Worm (Caenorhabditis elegans): Measurements from ENCODE around the gene F11C1.9.

Gene F11C1.9

DNA sequence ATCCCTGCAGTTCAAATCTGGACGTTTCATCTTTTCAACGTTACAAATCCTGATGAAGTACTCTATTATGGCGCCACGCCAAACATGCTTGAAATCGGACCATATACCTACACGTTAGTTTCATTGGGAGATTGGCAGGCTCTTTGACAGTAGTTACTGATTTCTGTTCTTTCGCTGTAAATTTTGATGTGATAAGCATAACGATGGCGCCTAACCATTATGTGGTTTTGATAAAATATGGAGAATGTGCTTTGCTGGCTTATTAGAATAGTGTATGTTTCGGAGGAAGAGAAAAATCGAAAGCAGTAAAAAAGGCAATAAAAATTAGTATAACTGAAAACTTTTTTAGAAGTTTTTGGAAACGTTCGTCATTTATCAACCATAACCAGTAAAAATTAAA, 5.4 kb upstream of the F11C1.9 start:
- no peak for TF ChIP-seq flt-1 (GFP tag; IDR thresholded peaks at IDR 0.05)
- TF ChIP-seq ztf-29 (GFP tag; IDR thresholded peaks at IDR 0.05), result no peak
- TF ChIP-seq ztf-23 (GFP tag; IDR thresholded peaks at IDR 0.05), result no peak
- TF ChIP-seq med-1 (GFP tag; optimal IDR thresholded peaks at IDR 0.05; ENCODE audit: insufficient read depth), result no peak
- no peak for TF ChIP-seq T22C8.4 (GFP tag; IDR thresholded peaks at IDR 0.05)
- TF ChIP-seq cog-1 (tag; optimal IDR thresholded peaks at IDR 0.05), result no peak
- no peak for TF ChIP-seq tab-1 (GFP tag; IDR thresholded peaks at IDR 0.05)
- TF ChIP-seq klf-2 (GFP tag; conservative IDR thresholded peaks at IDR 0.05), result no peak

- TF ChIP-seq ref-1 (GFP tag; conservative IDR thresholded peaks at IDR 0.05) (no peak), klf-2 (GFP tag; conservative IDR thresholded peaks at IDR 0.05) (no peak), flt-1 (GFP tag; IDR thresholded peaks at IDR 0.05) (no peak), med-1 (GFP tag; optimal IDR thresholded peaks at IDR 0.05; ENCODE audit: insufficient read depth) (no peak), T22C8.4 (GFP tag; IDR thresholded peaks at IDR 0.05) (no peak), tab-1 (GFP tag; IDR thresholded peaks at IDR 0.05) (no peak), ztf-29 (GFP tag; IDR thresholded peaks at IDR 0.05) (no peak), ztf-23 (GFP tag; IDR thresholded peaks at IDR 0.05) (no peak), cog-1 (tag; optimal IDR thresholded peaks at IDR 0.05) (no peak)
Observed at ce11 chrX:12981393-12981792, 4.0 kb upstream of the F11C1.9 start, which contains the start of gene scav-4. Gene scav-4 (plus strand): TSS chrX:12981775.

- TF ChIP-seq flt-1 (GFP tag; IDR thresholded peaks at IDR 0.05) (no peak), ztf-29 (GFP tag; IDR thresholded peaks at IDR 0.05) (no peak), tab-1 (GFP tag; IDR thresholded peaks at IDR 0.05) (no peak), cog-1 (tag; optimal IDR thresholded peaks at IDR 0.05) (no peak), klf-2 (GFP tag; conservative IDR thresholded peaks at IDR 0.05) (no peak), T22C8.4 (GFP tag; IDR thresholded peaks at IDR 0.05) (no peak), med-1 (GFP tag; optimal IDR thresholded peaks at IDR 0.05; ENCODE audit: insufficient read depth) (no peak), ztf-23 (GFP tag; IDR thresholded peaks at IDR 0.05) (no peak), ref-1 (GFP tag; conservative IDR thresholded peaks at IDR 0.05) (no peak)
Observed at ce11 chrX:12979747-12980146, 2.4 kb upstream of the F11C1.9 start.

- no peak for TF ChIP-seq ztf-29 (GFP tag; IDR thresholded peaks at IDR 0.05)
- no peak for TF ChIP-seq ztf-23 (GFP tag; IDR thresholded peaks at IDR 0.05)
- no peak for TF ChIP-seq tab-1 (GFP tag; IDR thresholded peaks at IDR 0.05)
- TF ChIP-seq klf-2 (GFP tag; conservative IDR thresholded peaks at IDR 0.05), result no peak
- TF ChIP-seq med-1 (GFP tag; optimal IDR thresholded peaks at IDR 0.05; ENCODE audit: insufficient read depth), result no peak
- TF ChIP-seq flt-1 (GFP tag; IDR thresholded peaks at IDR 0.05), result no peak
Observed at ce11 chrX:12978569-12978968, 1.2 kb upstream of the F11C1.9 start.

DNA sequence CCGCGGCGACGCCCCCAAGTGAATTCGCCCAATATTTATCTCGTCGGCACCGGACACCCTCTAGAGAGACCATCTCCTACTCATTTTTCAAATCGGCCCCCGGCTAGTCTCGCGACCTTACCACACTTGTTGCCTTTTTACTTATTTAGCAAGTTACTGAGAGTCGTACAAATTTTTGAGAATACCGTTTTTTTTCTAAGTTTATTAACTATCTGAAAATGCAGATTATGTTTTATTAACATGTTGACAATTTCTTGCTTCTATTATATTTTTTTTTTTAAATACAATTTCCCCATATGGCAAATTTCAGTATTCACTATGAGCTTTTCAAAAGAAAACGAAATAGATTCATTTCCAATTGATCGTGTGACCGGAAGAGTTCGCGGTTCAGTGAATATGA, 577 bp downstream of the F11C1.9 start, which contains the start of the genes F11C1.4 and F11C1.10:
TSS of gene F11C1.4 (plus strand) at position 301 of the 400 bp plus-strand sequence.
TSS of gene F11C1.10 (plus strand) at position 309 of the 400 bp plus-strand sequence.
- TF ChIP-seq flt-1 (GFP tag; IDR thresholded peaks at IDR 0.05) (no peak), ztf-29 (GFP tag; IDR thresholded peaks at IDR 0.05) (no peak), klf-2 (GFP tag; conservative IDR thresholded peaks at IDR 0.05) (no peak), tab-1 (GFP tag; IDR thresholded peaks at IDR 0.05) (no peak), ref-1 (GFP tag; conservative IDR thresholded peaks at IDR 0.05) (no peak), med-1 (GFP tag; optimal IDR thresholded peaks at IDR 0.05; ENCODE audit: insufficient read depth) (no peak), T22C8.4 (GFP tag; IDR thresholded peaks at IDR 0.05) (no peak), ztf-23 (GFP tag; IDR thresholded peaks at IDR 0.05) (no peak), cog-1 (tag; optimal IDR thresholded peaks at IDR 0.05) (no peak)

DNA sequence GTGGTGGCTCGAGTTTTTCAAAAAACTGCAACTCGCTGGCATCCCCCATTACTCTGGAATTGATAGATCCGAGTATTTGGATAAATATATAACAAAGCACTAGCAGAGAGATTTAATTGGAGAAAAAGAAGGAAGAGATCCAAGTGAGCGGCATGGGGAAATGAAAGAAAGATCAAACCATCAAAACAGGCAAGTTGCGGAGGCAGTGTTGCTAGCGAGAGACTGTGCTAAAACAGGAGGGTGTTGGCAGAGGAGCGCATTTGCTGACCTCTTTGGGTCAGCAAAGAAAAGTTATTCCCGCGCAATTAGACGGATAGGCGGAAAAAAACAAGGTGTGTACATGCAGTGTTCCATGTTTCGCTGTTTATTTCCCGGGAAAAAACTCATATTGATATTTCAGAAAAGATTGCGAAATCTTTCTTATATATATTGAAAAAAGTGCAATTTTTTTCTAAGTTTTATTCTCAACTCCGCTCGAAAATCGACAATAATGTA, 1.7 kb downstream of the F11C1.9 start, which contains the start of gene ppk-3:
TSS of gene ppk-3 (minus strand) at position 51 of the 495 bp plus-strand sequence.
- TF ChIP-seq T22C8.4 (GFP tag; IDR thresholded peaks at IDR 0.05) (no peak), cog-1 (tag; optimal IDR thresholded peaks at IDR 0.05) (peak; percentile 33)

DNA sequence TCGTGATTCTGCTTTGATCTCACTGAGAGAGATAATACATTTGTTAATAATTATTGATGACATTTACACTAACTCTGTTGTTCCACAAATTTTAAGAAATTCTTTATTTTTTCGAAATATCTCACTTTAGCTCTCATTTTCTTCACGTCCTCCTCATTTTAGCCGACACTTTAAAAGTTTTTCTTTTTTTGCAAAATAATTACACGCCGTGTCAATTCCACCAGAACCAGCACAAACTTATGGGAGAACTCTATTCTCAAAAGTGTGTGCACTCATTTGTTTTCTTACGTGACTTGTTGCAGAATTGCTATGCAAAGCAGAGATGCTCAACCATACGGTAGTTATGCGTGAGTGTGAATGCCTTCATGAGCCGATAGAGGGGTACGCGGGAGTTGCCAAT, 12.2 kb downstream of the F11C1.9 start, which contains the start of gene frpr-2:
TSS of gene frpr-2 (plus strand) at position 301 of the 400 bp plus-strand sequence.
- TF ChIP-seq ztf-23 (GFP tag; IDR thresholded peaks at IDR 0.05), result no peak
- no peak for TF ChIP-seq med-1 (GFP tag; optimal IDR thresholded peaks at IDR 0.05; ENCODE audit: insufficient read depth)
- no peak for TF ChIP-seq klf-2 (GFP tag; conservative IDR thresholded peaks at IDR 0.05)
- no peak for TF ChIP-seq cog-1 (tag; optimal IDR thresholded peaks at IDR 0.05)
- no peak for TF ChIP-seq ztf-29 (GFP tag; IDR thresholded peaks at IDR 0.05)
- no peak for TF ChIP-seq flt-1 (GFP tag; IDR thresholded peaks at IDR 0.05)
- no peak for TF ChIP-seq tab-1 (GFP tag; IDR thresholded peaks at IDR 0.05)
- no peak for TF ChIP-seq T22C8.4 (GFP tag; IDR thresholded peaks at IDR 0.05)
- TF ChIP-seq ref-1 (GFP tag; conservative IDR thresholded peaks at IDR 0.05), result no peak

DNA sequence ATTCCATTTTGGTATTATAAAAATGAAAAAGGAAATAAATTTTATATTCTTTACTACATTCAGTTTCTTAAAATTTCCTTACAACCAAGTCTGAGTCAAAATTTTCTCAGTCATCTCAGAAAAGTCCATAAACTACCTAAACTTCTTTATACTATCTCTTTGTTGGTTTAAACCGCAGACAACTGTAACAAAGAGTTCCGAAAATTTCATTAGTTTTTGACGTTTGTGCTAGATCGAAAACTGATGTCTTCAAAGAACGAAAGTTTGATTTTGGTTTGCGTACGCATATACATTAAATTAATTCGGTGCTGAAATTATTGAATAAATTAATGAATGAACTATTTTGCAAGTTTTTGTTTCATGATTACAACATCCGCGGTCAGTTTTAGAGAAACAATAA, 18.5 kb downstream of the F11C1.9 start:
- TF ChIP-seq tab-1 (GFP tag; IDR thresholded peaks at IDR 0.05) (no peak), ztf-23 (GFP tag; IDR thresholded peaks at IDR 0.05) (no peak), T22C8.4 (GFP tag; IDR thresholded peaks at IDR 0.05) (no peak), ref-1 (GFP tag; conservative IDR thresholded peaks at IDR 0.05) (no peak), klf-2 (GFP tag; conservative IDR thresholded peaks at IDR 0.05) (no peak), cog-1 (tag; optimal IDR thresholded peaks at IDR 0.05) (no peak), med-1 (GFP tag; optimal IDR thresholded peaks at IDR 0.05; ENCODE audit: insufficient read depth) (no peak), ztf-29 (GFP tag; IDR thresholded peaks at IDR 0.05) (no peak), flt-1 (GFP tag; IDR thresholded peaks at IDR 0.05) (no peak)

ce11 chrX:12951175-12951574, 26.2 kb downstream of the F11C1.9 start:
- TF ChIP-seq T22C8.4 (GFP tag; IDR thresholded peaks at IDR 0.05) (no peak), klf-2 (GFP tag; conservative IDR thresholded peaks at IDR 0.05) (no peak), ref-1 (GFP tag; conservative IDR thresholded peaks at IDR 0.05) (no peak), ztf-29 (GFP tag; IDR thresholded peaks at IDR 0.05) (no peak), ztf-23 (GFP tag; IDR thresholded peaks at IDR 0.05) (no peak), cog-1 (tag; optimal IDR thresholded peaks at IDR 0.05) (no peak), med-1 (GFP tag; optimal IDR thresholded peaks at IDR 0.05; ENCODE audit: insufficient read depth) (no peak), flt-1 (GFP tag; IDR thresholded peaks at IDR 0.05) (no peak), tab-1 (GFP tag; IDR thresholded peaks at IDR 0.05) (no peak)

DNA sequence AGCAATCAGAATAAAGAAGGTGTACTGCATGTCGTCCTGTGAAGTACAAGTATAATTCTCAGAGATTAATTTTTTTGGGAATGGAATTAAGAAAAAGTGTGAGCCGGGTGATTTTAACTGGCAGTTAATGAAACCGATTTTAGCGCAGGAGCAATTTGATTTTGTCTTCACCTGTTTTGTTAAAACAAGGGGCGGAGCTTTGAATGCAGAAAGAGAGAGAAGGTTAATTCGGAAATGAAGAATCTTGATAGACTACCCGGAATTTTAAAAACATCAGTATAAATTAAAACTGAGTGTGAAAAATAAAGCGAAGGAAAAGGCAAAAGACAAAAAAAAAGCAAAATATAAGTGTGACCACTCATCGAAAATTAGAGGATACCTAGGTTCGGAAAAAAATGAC, 30.8 kb downstream of the F11C1.9 start, which contains the start of gene C05E7.3:
TSS of gene C05E7.3 (minus strand) at position 101 of the 400 bp plus-strand sequence.
- TF ChIP-seq flt-1 (GFP tag; IDR thresholded peaks at IDR 0.05), result no peak
- no peak for TF ChIP-seq klf-2 (GFP tag; conservative IDR thresholded peaks at IDR 0.05)
- no peak for TF ChIP-seq tab-1 (GFP tag; IDR thresholded peaks at IDR 0.05)
- TF ChIP-seq cog-1 (tag; optimal IDR thresholded peaks at IDR 0.05), result no peak
- TF ChIP-seq T22C8.4 (GFP tag; IDR thresholded peaks at IDR 0.05), result no peak
- TF ChIP-seq ztf-29 (GFP tag; IDR thresholded peaks at IDR 0.05), result no peak
- no peak for TF ChIP-seq ref-1 (GFP tag; conservative IDR thresholded peaks at IDR 0.05)

Measured in whole organism, midembryonic.